Fruit fly (Drosophila melanogaster) whole organism, pupa: Measurements from ENCODE around the gene Best3.

Experiments used
- CG12605 ChIP-seq: fragments of 200-800 bp; sonication (Bioruptor generic); IDR thresholded peaks from 2 replicates; pipeline ENCODE4 v1.3.6; 2022; ENCODE audit warnings: missing biosample characterization, missing genetic modification characterization
- CG13204 ChIP-seq: fragments of 200-800 bp; sonication (Bioruptor generic); optimal IDR thresholded peaks from 2 replicates; lab custom pipeline; 2018; ENCODE audit warnings: missing biosample characterization, mild to moderate bottlenecking, missing genetic modification characterization, moderate library complexity
- CG15710 ChIP-seq: fragments of 200-800 bp; sonication (Bioruptor generic); optimal IDR thresholded peaks from 2 replicates; lab custom pipeline; 2018; ENCODE audit warnings: missing biosample characterization, mild to moderate bottlenecking, missing genetic modification characterization, moderate library complexity
- CG32121 ChIP-seq: fragments of 200-800 bp; sonication (Bioruptor generic); IDR thresholded peaks from 2 replicates; pipeline ENCODE4 v1.3.6; 2022; ENCODE audit warnings: missing biosample characterization, missing genetic modification characterization
- CG34367 ChIP-seq: fragments of 200-800 bp; sonication (Bioruptor generic); optimal IDR thresholded peaks from 2 replicates; lab custom pipeline; 2018; ENCODE audit warnings: missing biosample characterization, mild to moderate bottlenecking, missing genetic modification characterization
- CG4496 ChIP-seq: fragments of 200-800 bp; sonication (Bioruptor generic); IDR thresholded peaks from 3 replicates; pipeline ENCODE4 v1.3.6; 2022; ENCODE audit warnings: missing biosample characterization, missing genetic modification characterization
- CG8159 ChIP-seq: fragments of 200-800 bp; sonication (Bioruptor generic); optimal IDR thresholded peaks from 3 replicates; lab custom pipeline; 2018; ENCODE audit warnings: missing biosample characterization, mild to moderate bottlenecking, missing genetic modification characterization, moderate library complexity
- CG8301 ChIP-seq: fragments of 200-800 bp; sonication (Bioruptor generic); optimal IDR thresholded peaks from 2 replicates; lab custom pipeline; 2018; ENCODE audit warnings: missing biosample characterization, mild to moderate bottlenecking, missing genetic modification characterization
- D1 ChIP-seq: fragments of 200-800 bp; sonication (Bioruptor generic); optimal IDR thresholded peaks from 2 replicates; lab custom pipeline; 2018; ENCODE audit warnings: missing biosample characterization, mild to moderate bottlenecking, missing genetic modification characterization, moderate library complexity
- EcR ChIP-seq: fragments of 200-800 bp; sonication (Bioruptor generic); optimal IDR thresholded peaks from 3 replicates; lab custom pipeline; 2019; ENCODE audit warnings: missing biosample characterization, missing genetic modification characterization, mild to moderate bottlenecking, moderate library complexity, missing genetic modification reagents
- fd96Ca ChIP-seq: fragments of 200-800 bp; sonication (Bioruptor generic); IDR thresholded peaks from 3 replicates; pipeline ENCODE4 v1.3.6; 2022; ENCODE audit warnings: missing biosample characterization, missing genetic modification characterization
- gl ChIP-seq: fragments of 200-800 bp; sonication (Bioruptor generic); optimal IDR thresholded peaks from 2 replicates; lab custom pipeline; 2018; ENCODE audit warnings: missing biosample characterization, mild to moderate bottlenecking, missing genetic modification characterization
- rn ChIP-seq: fragments of 200-800 bp; sonication (Bioruptor generic); IDR thresholded peaks from 2 replicates; pipeline ENCODE4 v1.3.6; 2022; ENCODE audit warnings: missing biosample characterization, missing genetic modification characterization

Gene Best3

dm6 chr3L:15251759-15252322 is 50.7 kb downstream of the Best3 start:
- no peak for TF ChIP-seq CG34367 (tag; lab: Kevin White, UChicago)
- no peak for TF ChIP-seq CG4496 (GFP tag; lab: Robert Waterston, UW)
- TF ChIP-seq CG32121 = no peak
- no peak for TF ChIP-seq CG15710 (tag; lab: Kevin White, UChicago)
- no peak for TF ChIP-seq CG8301 (tag; lab: Kevin White, UChicago)
- no peak for TF ChIP-seq fd96Ca
- TF ChIP-seq gl (tag; lab: Kevin White, UChicago) = no peak
- no peak for TF ChIP-seq rn (GFP tag; lab: Robert Waterston, UW)
- TF ChIP-seq EcR = no peak
- no peak for TF ChIP-seq CG8159 (tag; lab: Kevin White, UChicago)
- TF ChIP-seq CG13204 = no peak
- no peak for TF ChIP-seq D1 (tag; lab: Kevin White, UChicago)
- TF ChIP-seq CG12605 (GFP tag; lab: Robert Waterston, UW) = no peak
